Fruit fly (Drosophila melanogaster): ENCODE data around the gene CG6996.

dm6 chr3L:20182799-20183198 lies 24.5 kb upstream of the CG6996 start:
- TF ChIP-seq Mnt (GFP tag; optimal IDR thresholded peaks at IDR 0.05) (no peak), tj (GFP tag; optimal IDR thresholded peaks at IDR 0.05) (no peak), CG7045 (GFP tag; optimal IDR thresholded peaks at IDR 0.05) (no peak), pad (GFP tag; optimal IDR thresholded peaks at IDR 0.05) (no peak), CG12768 (GFP tag; optimal IDR thresholded peaks at IDR 0.05) (no peak), toe (GFP tag; optimal IDR thresholded peaks at IDR 0.05) (no peak), CG1620 (GFP tag; optimal IDR thresholded peaks at IDR 0.05) (no peak), Clk (GFP tag; optimal IDR thresholded peaks at IDR 0.05) (no peak), bab1 (GFP tag; optimal IDR thresholded peaks at IDR 0.05) (no peak), cnc (optimal IDR thresholded peaks at IDR 0.05) (no peak), cic (GFP tag; optimal IDR thresholded peaks at IDR 0.05) (no peak), CG7101 (tag; optimal IDR thresholded peaks at IDR 0.05) (no peak), Crg-1 (GFP tag; optimal IDR thresholded peaks at IDR 0.05) (no peak)
